Worm (Caenorhabditis elegans): ENCODE data around the gene taf-3.

- no peak for TF ChIP-seq elt-2 (tag; optimal IDR thresholded peaks at IDR 0.05)
- TF ChIP-seq ceh-9 (tag; optimal IDR thresholded peaks at IDR 0.05): no peak
- TF ChIP-seq hlh-6 (tag; optimal IDR thresholded peaks at IDR 0.05): no peak
- no peak for TF ChIP-seq mec-3 (tag; optimal IDR thresholded peaks at IDR 0.05; ENCODE audit: borderline replicate concordance)
- TF ChIP-seq fkh-10 (GFP tag; optimal IDR thresholded peaks at IDR 0.05): no peak
- no peak for TF ChIP-seq ceh-45 (GFP tag; IDR thresholded peaks at IDR 0.05)
- TF ChIP-seq rnt-1 (tag; optimal IDR thresholded peaks at IDR 0.05): no peak
- no peak for TF ChIP-seq dve-1 (tag; optimal IDR thresholded peaks at IDR 0.05)
- TF ChIP-seq Y22D7AL.16 (tag; optimal IDR thresholded peaks at IDR 0.05): no peak
- TF ChIP-seq fax-1 (tag; optimal IDR thresholded peaks at IDR 0.05): no peak
These were observed 10.4 kb upstream of the taf-3 start for ce11 chrX:16321864-16322263.

Data from whole organism, late embryonic.